Worm (Caenorhabditis elegans) whole organism, early embryonic: ENCODE measurements around the gene C12D8.21.

ENCODE experiments used
- B0310.2 ChIP-seq: sonication (generic microtip); optimal IDR thresholded peaks from 2 replicates; lab custom pipeline; 2016; ENCODE audit warnings: mild to moderate bottlenecking, missing genetic modification characterization, missing compliant biosample characterization
- aly-1 ChIP-seq: sonication (generic microtip); optimal IDR thresholded peaks from 2 replicates; lab custom pipeline; 2016; ENCODE audit warnings: missing genetic modification characterization, missing compliant biosample characterization
- ama-1 ChIP-seq: fragments of 150-350 bp; optimal IDR thresholded peaks from 2 replicates; lab custom pipeline; 2014
- hmbx-1 ChIP-seq: sonication (generic microtip); optimal IDR thresholded peaks from 2 replicates; lab custom pipeline; 2016; ENCODE audit warnings: mild to moderate bottlenecking, missing genetic modification characterization, missing compliant biosample characterization
- pes-1 ChIP-seq: fragments of 200-800 bp; sonication (Bioruptor generic); IDR thresholded peaks from 2 replicates; pipeline ENCODE4 v1.3.6; 2022; ENCODE audit warnings: missing genetic modification reagents, missing genetic modification characterization, missing compliant biosample characterization

- TF ChIP-seq aly-1 (tag; lab: Kevin White, UChicago) (no peak), hmbx-1 (no peak), B0310.2 (tag; lab: Kevin White, UChicago) (no peak), ama-1 (no peak), pes-1 (GFP tag; lab: Robert Waterston, UW) (no peak)
These were observed 14.1 kb upstream of the C12D8.21 start, which contains the start of gene rop-1 for ce11 chrV:10255005-10255472.
